Worm (Caenorhabditis elegans) whole organism, young adult: ENCODE data around the gene Y32H12A.7.

Experiments
- C06A6.2 ChIP-seq: fragments of 200-800 bp; sonication (Bioruptor generic); conservative IDR thresholded peaks from 2 replicates; pipeline ENCODE4 v1.3.6; 2022; ENCODE audit warnings: missing genetic modification characterization, missing compliant biosample characterization
- C17E4.6 ChIP-seq: fragments of 200-800 bp; sonication (Bioruptor generic); IDR thresholded peaks from 2 replicates; pipeline ENCODE4 v1.3.6; 2022; ENCODE audit warnings: missing genetic modification reagents, missing genetic modification characterization, missing compliant biosample characterization
- D2030.7 ChIP-seq: fragments of 200-800 bp; sonication (Bioruptor generic); IDR thresholded peaks from 2 replicates; pipeline ENCODE4 v1.3.6; 2022; ENCODE audit warnings: missing genetic modification reagents, missing genetic modification characterization, missing compliant biosample characterization
- F23B12.7 ChIP-seq: sonication (generic microtip); optimal IDR thresholded peaks from 2 replicates; lab custom pipeline; 2017; ENCODE audit warnings: missing genetic modification characterization, mild to moderate bottlenecking, missing compliant biosample characterization, antibody characterized with exemption, moderate library complexity; ENCODE audit not compliant: insufficient read depth
- F33H1.4 ChIP-seq: fragments of 200-800 bp; sonication (Bioruptor generic); IDR thresholded peaks from 2 replicates; pipeline ENCODE4 v1.3.6; 2022; ENCODE audit warnings: missing genetic modification reagents, missing genetic modification characterization, missing compliant biosample characterization
- F52B5.7 ChIP-seq: sonication (generic microtip); optimal IDR thresholded peaks from 2 replicates; lab custom pipeline; 2016; ENCODE audit warnings: mild to moderate bottlenecking, missing genetic modification characterization, missing compliant biosample characterization
- F57C9.4 ChIP-seq: sonication (generic microtip); optimal IDR thresholded peaks from 2 replicates; lab custom pipeline; 2017; ENCODE audit warnings: mild to moderate bottlenecking, missing genetic modification characterization, missing compliant biosample characterization
- T07F8.4 ChIP-seq: sonication (generic microtip); optimal IDR thresholded peaks from 2 replicates; lab custom pipeline; 2016; ENCODE audit warnings: mild to moderate bottlenecking, missing genetic modification characterization, moderate library complexity, missing compliant biosample characterization
- T26A5.8 ChIP-seq: sonication (generic microtip); optimal IDR thresholded peaks from 2 replicates; lab custom pipeline; 2016; ENCODE audit warnings: missing genetic modification characterization, missing compliant biosample characterization
- Y53F4B.3 ChIP-seq: fragments of 200-800 bp; sonication (Bioruptor generic); IDR thresholded peaks from 2 replicates; pipeline ENCODE4 v1.3.6; 2022; ENCODE audit warnings: missing genetic modification reagents, missing genetic modification characterization, missing compliant biosample characterization
- ZK185.1 ChIP-seq: sonication (generic microtip); optimal IDR thresholded peaks from 2 replicates; lab custom pipeline; 2016; ENCODE audit warnings: mild to moderate bottlenecking, missing genetic modification characterization, missing compliant biosample characterization; ENCODE audit not compliant: poor library complexity, severe bottlenecking
- atf-7 ChIP-seq: sonication (generic microtip); optimal IDR thresholded peaks from 2 replicates; lab custom pipeline; 2017; ENCODE audit warnings: mild to moderate bottlenecking, missing genetic modification characterization, missing compliant biosample characterization
- attf-5 ChIP-seq: fragments of 200-800 bp; sonication (Bioruptor generic); optimal IDR thresholded peaks from 2 replicates; lab custom pipeline; 2018; ENCODE audit warnings: mild to moderate bottlenecking, missing genetic modification characterization, missing compliant biosample characterization
- bed-1 ChIP-seq: fragments of 200-800 bp; sonication (Bioruptor generic); IDR thresholded peaks from 2 replicates; pipeline ENCODE4 v1.3.6; 2022; ENCODE audit warnings: missing genetic modification reagents, missing genetic modification characterization, missing compliant biosample characterization
- ceh-100 ChIP-seq: fragments of 200-800 bp; sonication (Bioruptor generic); IDR thresholded peaks from 2 replicates; pipeline ENCODE4 v1.3.6; 2022; ENCODE audit warnings: missing genetic modification reagents, missing genetic modification characterization, missing compliant biosample characterization
- ceh-40 ChIP-seq: fragments of 200-800 bp; sonication (Bioruptor generic); IDR thresholded peaks from 2 replicates; pipeline ENCODE4 v1.3.6; 2022; ENCODE audit warnings: missing genetic modification characterization, missing compliant biosample characterization
- ceh-91 ChIP-seq: fragments of 200-800 bp; sonication (Bioruptor generic); IDR thresholded peaks from 2 replicates; pipeline ENCODE4 v1.3.6; 2022; ENCODE audit warnings: missing genetic modification reagents, missing genetic modification characterization, missing compliant biosample characterization
- die-1 ChIP-seq: sonication (generic microtip); optimal IDR thresholded peaks from 2 replicates; lab custom pipeline; 2016; ENCODE audit warnings: missing genotype, mild to moderate bottlenecking, missing genetic modification characterization, missing compliant biosample characterization
- dpff-1 ChIP-seq: sonication (generic microtip); optimal IDR thresholded peaks from 2 replicates; lab custom pipeline; 2017; ENCODE audit warnings: mild to moderate bottlenecking, missing genetic modification characterization, missing compliant biosample characterization
- efl-1 ChIP-seq: fragments of 150-350 bp; optimal IDR thresholded peaks from 2 replicates; lab custom pipeline; 2014; ENCODE audit warnings: missing biosample characterization, missing genetic modification reagents, missing genetic modification characterization
- egl-18 ChIP-seq: fragments of 200-800 bp; sonication (Bioruptor generic); IDR thresholded peaks from 2 replicates; pipeline ENCODE4 v1.3.6; 2022; ENCODE audit warnings: missing genetic modification reagents, missing genetic modification characterization, missing compliant biosample characterization
- egl-44 ChIP-seq: fragments of 200-800 bp; sonication (Bioruptor generic); IDR thresholded peaks from 2 replicates; pipeline ENCODE4 v1.3.6; 2022; ENCODE audit warnings: missing genetic modification reagents, missing genetic modification characterization, missing compliant biosample characterization
- egrh-3 ChIP-seq: fragments of 200-800 bp; sonication (Bioruptor generic); IDR thresholded peaks from 2 replicates; pipeline ENCODE4 v1.3.6; 2022; ENCODE audit warnings: missing genetic modification reagents, missing genetic modification characterization, missing compliant biosample characterization
- gei-17 ChIP-seq: fragments of 200-800 bp; sonication (Bioruptor generic); optimal IDR thresholded peaks from 2 replicates; lab custom pipeline; 2018; ENCODE audit warnings: mild to moderate bottlenecking, missing genetic modification characterization, missing compliant biosample characterization
- hlh-12 ChIP-seq: sonication (generic microtip); optimal IDR thresholded peaks from 2 replicates; lab custom pipeline; 2016; ENCODE audit warnings: missing genetic modification characterization, missing compliant biosample characterization
- hmg-20 ChIP-seq: fragments of 200-800 bp; sonication (Bioruptor generic); IDR thresholded peaks from 2 replicates; pipeline ENCODE4 v1.3.6; 2022; ENCODE audit warnings: missing genetic modification reagents, missing genetic modification characterization, missing compliant biosample characterization
- lag-1 ChIP-seq: fragments of 200-800 bp; sonication (Bioruptor generic); IDR thresholded peaks from 2 replicates; pipeline ENCODE4 v1.3.6; 2022; ENCODE audit warnings: missing genetic modification reagents, missing genetic modification characterization, missing compliant biosample characterization
- let-526 ChIP-seq: fragments of 200-800 bp; sonication (Bioruptor generic); IDR thresholded peaks from 2 replicates; pipeline ENCODE4 v1.3.6; 2022; ENCODE audit warnings: missing genetic modification reagents, missing genetic modification characterization, missing compliant biosample characterization
- lin-26 ChIP-seq: fragments of 200-800 bp; sonication (Bioruptor generic); IDR thresholded peaks from 2 replicates; pipeline ENCODE4 v1.3.6; 2022; ENCODE audit warnings: missing genetic modification reagents, missing genetic modification characterization, missing compliant biosample characterization
- lin-35 ChIP-seq, 3 experiments: fragments of 150-350 bp in 2 of 3; sonication (generic microtip) in 1 of 3; optimal IDR thresholded peaks; 2 replicates each; lab custom pipeline; 2014 to 2018; ENCODE audit warnings: missing biosample characterization in 3 of 3, missing genetic modification characterization in 3 of 3, missing genetic modification reagents in 3 of 3
- lir-1 ChIP-seq: fragments of 200-800 bp; sonication (Bioruptor generic); conservative IDR thresholded peaks from 2 replicates; pipeline ENCODE4 v1.3.6; 2022; ENCODE audit warnings: missing genetic modification reagents, missing genetic modification characterization, missing compliant biosample characterization
- madf-10 ChIP-seq: sonication (generic microtip); optimal IDR thresholded peaks from 2 replicates; lab custom pipeline; 2016; ENCODE audit warnings: mild to moderate bottlenecking, missing genetic modification characterization, missing compliant biosample characterization
- madf-6 ChIP-seq: fragments of 200-800 bp; sonication (Bioruptor generic); IDR thresholded peaks from 2 replicates; pipeline ENCODE4 v1.3.6; 2022; ENCODE audit warnings: missing genetic modification reagents, missing genetic modification characterization, missing compliant biosample characterization
- mes-4 ChIP-seq: sonication (generic microtip); optimal IDR thresholded peaks from 2 replicates; lab custom pipeline; 2016; ENCODE audit warnings: missing genotype, missing genetic modification characterization, missing compliant biosample characterization
- nfya-2 ChIP-seq: fragments of 200-800 bp; sonication (Bioruptor generic); IDR thresholded peaks from 2 replicates; pipeline ENCODE4 v1.3.6; 2022; ENCODE audit warnings: missing genetic modification reagents, missing genetic modification characterization, missing compliant biosample characterization
- nhr-120 ChIP-seq: fragments of 200-800 bp; sonication (Bioruptor generic); IDR thresholded peaks from 2 replicates; pipeline ENCODE4 v1.3.6; 2022; ENCODE audit warnings: missing genetic modification characterization, missing compliant biosample characterization
- nhr-27 ChIP-seq: fragments of 200-800 bp; sonication (Bioruptor generic); optimal IDR thresholded peaks from 2 replicates; lab custom pipeline; 2018; ENCODE audit warnings: mild to moderate bottlenecking, missing genetic modification characterization, moderate library complexity, missing compliant biosample characterization
- nhr-90 ChIP-seq: sonication (generic microtip); optimal IDR thresholded peaks from 2 replicates; lab custom pipeline; 2016; ENCODE audit warnings: missing genotype, mild to moderate bottlenecking, missing genetic modification characterization, missing compliant biosample characterization
- pha-4 ChIP-seq: fragments of 150-350 bp; sonication (generic microtip); optimal IDR thresholded peaks from 2 replicates; lab custom pipeline; 2014; ENCODE audit warnings: missing biosample characterization, missing genetic modification reagents, missing genetic modification characterization
- rec-8 ChIP-seq, 2 experiments: sonication (generic microtip); optimal IDR thresholded peaks; 2 replicates each; lab custom pipeline; 2016; ENCODE audit warnings: mild to moderate bottlenecking in 2 of 2, missing genetic modification characterization in 2 of 2, missing genetic modification reagents in 2 of 2, missing genotype in 2 of 2, missing biosample characterization in 1 of 2, missing compliant biosample characterization in 1 of 2, moderate library complexity in 1 of 2
- rpc-1 ChIP-seq, 2 experiments: fragments of 150-350 bp in 1 of 2; sonication (generic microtip) in 1 of 2; optimal IDR thresholded peaks; 2 replicates each; lab custom pipeline; 2014 to 2018; ENCODE audit warnings: missing biosample characterization in 1 of 2, missing genetic modification characterization in 1 of 2, missing genetic modification reagents in 1 of 2, missing genotype in 1 of 2
- sdz-38 ChIP-seq: sonication (generic microtip); optimal IDR thresholded peaks from 2 replicates; lab custom pipeline; 2016; ENCODE audit warnings: missing genotype, missing genetic modification characterization, missing compliant biosample characterization
- snpc-3.4 ChIP-seq: sonication (generic microtip); optimal IDR thresholded peaks from 2 replicates; lab custom pipeline; 2017; ENCODE audit warnings: missing genetic modification characterization, mild to moderate bottlenecking, missing compliant biosample characterization, antibody characterized with exemption, moderate library complexity, missing genotype, missing genetic modification reagents
- sptf-2 ChIP-seq: fragments of 200-800 bp; sonication (Bioruptor generic); optimal IDR thresholded peaks from 2 replicates; lab custom pipeline; 2018; ENCODE audit warnings: mild to moderate bottlenecking, missing genetic modification characterization, missing compliant biosample characterization
- xnd-1 ChIP-seq: sonication (generic microtip); optimal IDR thresholded peaks from 2 replicates; lab custom pipeline; 2016; ENCODE audit warnings: missing genotype, missing genetic modification reagents, missing genetic modification characterization, missing compliant biosample characterization
- zfh-2 ChIP-seq: fragments of 200-800 bp; sonication (Bioruptor generic); conservative IDR thresholded peaks from 2 replicates; pipeline ENCODE4 v1.3.6; 2022; ENCODE audit warnings: missing genetic modification reagents, missing genetic modification characterization, missing compliant biosample characterization
- zim-3 ChIP-seq: sonication (generic microtip); optimal IDR thresholded peaks from 2 replicates; lab custom pipeline; 2017; ENCODE audit warnings: mild to moderate bottlenecking, missing genetic modification characterization, moderate library complexity, missing compliant biosample characterization
- ztf-26 ChIP-seq: sonication (generic microtip); optimal IDR thresholded peaks from 2 replicates; lab custom pipeline; 2017; ENCODE audit warnings: missing genetic modification characterization, missing compliant biosample characterization

The Y32H12A.7 gene

DNA sequence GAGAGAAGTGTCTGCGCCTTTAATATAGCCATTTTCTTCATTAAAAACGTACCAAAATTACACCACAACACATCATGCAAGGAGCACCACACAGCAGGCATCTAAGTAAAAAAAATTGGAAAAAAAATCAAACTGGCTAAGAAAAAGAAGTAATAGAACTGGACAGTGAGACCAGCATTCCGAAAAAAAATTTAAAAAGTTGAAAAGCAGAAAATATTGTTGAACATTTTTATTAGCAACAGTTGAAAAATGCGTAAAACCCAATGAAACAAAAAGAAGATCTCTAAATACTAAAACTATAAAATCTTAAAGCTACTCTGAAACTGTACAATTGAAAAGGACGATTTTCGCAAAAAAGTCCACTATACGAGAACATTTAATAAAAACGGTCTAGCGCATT, 3.1 kb downstream of the Y32H12A.7 start, which contains the start of gene Y32H12A.6:
Gene Y32H12A.6, minus strand, starts transcription at position 101 of the 400 bp plus-strand sequence.
- TF ChIP-seq sdz-38 (tag; lab: Kevin White, UChicago) (no peak), nhr-90 (tag; lab: Kevin White, UChicago) (no peak), mes-4 (tag; lab: Kevin White, UChicago) (no peak), lag-1 (GFP tag; lab: Robert Waterston, UW) (no peak), F52B5.7 (tag; lab: Kevin White, UChicago) (no peak)

DNA sequence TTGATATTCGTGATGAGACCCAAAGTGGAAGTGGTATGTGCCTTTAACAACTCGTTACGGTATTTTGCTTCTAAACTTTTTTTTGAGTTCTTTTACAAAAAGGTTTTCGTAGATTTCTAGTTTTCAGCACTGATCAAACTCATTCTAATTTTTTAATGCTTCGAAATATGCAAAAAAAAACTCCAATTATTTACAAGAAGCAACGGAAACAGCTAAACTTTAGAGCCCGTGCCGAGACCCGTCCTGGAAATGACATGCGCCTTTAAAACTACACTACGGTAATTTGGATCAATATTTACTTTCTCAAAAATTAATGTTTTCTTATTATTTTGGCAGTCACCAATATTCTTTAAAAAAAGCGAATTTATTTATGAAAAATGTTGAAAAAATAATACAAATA, 4.7 kb downstream of the Y32H12A.7 start:
- TF ChIP-seq F23B12.7 (tag; lab: Kevin White, UChicago) (no peak), xnd-1 (peak; percentile 94), nhr-27 (tag; lab: Kevin White, UChicago) (no peak), lin-26 (no peak), rec-8 (tag; optimal IDR thresholded peaks at IDR 0.05; lab: Kevin White, UChicago) (no peak), die-1 (tag; lab: Kevin White, UChicago) (no peak), T07F8.4 (tag; lab: Kevin White, UChicago) (no peak), nfya-2 (GFP tag; lab: Robert Waterston, UW) (no peak), rpc-1 (optimal IDR thresholded peaks at IDR 0.05; lab: Kevin White, UChicago) (no peak), rpc-1 (tag; optimal IDR thresholded peaks at IDR 0.05; lab: Kevin White, UChicago) (no peak), egl-44 (GFP tag; lab: Robert Waterston, UW) (no peak), egrh-3 (GFP tag; lab: Robert Waterston, UW) (no peak), ztf-26 (tag; lab: Kevin White, UChicago) (no peak), madf-10 (tag; lab: Kevin White, UChicago) (no peak), gei-17 (GFP tag; lab: Kevin White, UChicago) (no peak), egl-18 (GFP tag; lab: Robert Waterston, UW) (no peak), lir-1 (GFP tag; lab: Robert Waterston, UW) (no peak), atf-7 (tag; lab: Kevin White, UChicago) (no peak), ZK185.1 (tag; lab: Kevin White, UChicago) (no peak), F57C9.4 (tag; lab: Kevin White, UChicago) (no peak), ceh-100 (GFP tag; lab: Robert Waterston, UW) (no peak), attf-5 (GFP tag; lab: Kevin White, UChicago) (no peak), T26A5.8 (tag; lab: Kevin White, UChicago) (no peak), sptf-2 (GFP tag; lab: Kevin White, UChicago) (no peak), dpff-1 (no peak), C17E4.6 (GFP tag; lab: Robert Waterston, UW) (no peak), let-526 (GFP tag; lab: Robert Waterston, UW) (no peak), efl-1 (GFP tag; lab: Kevin White, UChicago) (peak; percentile 29), zim-3 (tag; lab: Kevin White, UChicago) (no peak), pha-4 (tag; lab: Kevin White, UChicago) (no peak), nhr-120 (GFP tag; lab: Robert Waterston, UW) (no peak), zfh-2 (no peak), snpc-3.4 (peak; percentile 75), D2030.7 (GFP tag; lab: Robert Waterston, UW) (peak; percentile 65), hlh-12 (tag; lab: Kevin White, UChicago) (no peak), ceh-40 (GFP tag; lab: Robert Waterston, UW) (no peak), lin-35 (GFP tag; optimal IDR thresholded peaks at IDR 0.05; lab: Kevin White, UChicago) (no peak), bed-1 (GFP tag; lab: Robert Waterston, UW) (no peak), ceh-91 (peak; percentile 68), hmg-20 (no peak), C06A6.2 (GFP tag; lab: Robert Waterston, UW) (no peak), Y53F4B.3 (GFP tag; lab: Robert Waterston, UW) (no peak), madf-6 (GFP tag; lab: Robert Waterston, UW) (peak; percentile 91), F33H1.4 (GFP tag; lab: Robert Waterston, UW) (peak; percentile 93)
